Worm (Caenorhabditis elegans): ENCODE results near the gene C03B1.14.

- TF ChIP-seq B0035.1 (tag; optimal IDR thresholded peaks at IDR 0.05) (no peak), madf-3 (GFP tag; IDR thresholded peaks at IDR 0.05) (no peak), lin-40 (tag; optimal IDR thresholded peaks at IDR 0.05) (no peak), pha-4 (tag; optimal IDR thresholded peaks at IDR 0.05) (no peak), ztf-28 (GFP tag; IDR thresholded peaks at IDR 0.05) (no peak), ceh-100 (GFP tag; IDR thresholded peaks at IDR 0.05) (no peak), him-1 (tag; optimal IDR thresholded peaks at IDR 0.05) (no peak), atf-7 (tag; optimal IDR thresholded peaks at IDR 0.05) (no peak), sea-2 (GFP tag; IDR thresholded peaks at IDR 0.05) (no peak), F49E8.2 (tag; optimal IDR thresholded peaks at IDR 0.05; ENCODE audit: insufficient read depth) (no peak), nfya-1 (tag; optimal IDR thresholded peaks at IDR 0.05; ENCODE audit: borderline replicate concordance, insufficient read depth) (no peak)
Measured at ce11 chrX:6369717-6370116, 9.2 kb upstream of the C03B1.14 start, which contains the start of gene C03B1.2.
